Worm (Caenorhabditis elegans) whole organism, young adult: ENCODE results near the gene trmt-10C.2.

Experiments used
- B0035.1 ChIP-seq: sonication (generic microtip); optimal IDR thresholded peaks from 2 replicates; lab custom pipeline; 2016; ENCODE audit warnings: missing genetic modification characterization, mild to moderate bottlenecking, missing compliant biosample characterization, missing genotype, missing genetic modification reagents
- D2030.7 ChIP-seq: fragments of 200-800 bp; sonication (Bioruptor generic); IDR thresholded peaks from 2 replicates; pipeline ENCODE4 v1.3.6; 2022; ENCODE audit warnings: missing genetic modification reagents, missing genetic modification characterization, missing compliant biosample characterization
- F37B4.10 ChIP-seq: fragments of 200-800 bp; sonication (Bioruptor generic); IDR thresholded peaks from 2 replicates; pipeline ENCODE4 v1.3.6; 2022; ENCODE audit warnings: missing genetic modification characterization, missing compliant biosample characterization
- F55B11.4 ChIP-seq: sonication (generic microtip); optimal IDR thresholded peaks from 2 replicates; lab custom pipeline; 2016; ENCODE audit warnings: missing compliant biosample characterization, missing genetic modification characterization, borderline replicate concordance; ENCODE audit not compliant: insufficient read depth
- F57C9.4 ChIP-seq: sonication (generic microtip); optimal IDR thresholded peaks from 2 replicates; lab custom pipeline; 2017; ENCODE audit warnings: mild to moderate bottlenecking, missing genetic modification characterization, missing compliant biosample characterization
- Y56A3A.18 ChIP-seq: fragments of 200-800 bp; sonication (Bioruptor generic); IDR thresholded peaks from 2 replicates; pipeline ENCODE4 v1.3.6; 2022; ENCODE audit warnings: missing genetic modification reagents, missing genetic modification characterization, missing compliant biosample characterization
- Y95B8A.8 ChIP-seq: fragments of 200-800 bp; sonication (Bioruptor generic); IDR thresholded peaks from 2 replicates; pipeline ENCODE4 v1.3.6; 2022; ENCODE audit warnings: missing genetic modification reagents, missing genetic modification characterization, missing compliant biosample characterization
- attf-3 ChIP-seq: fragments of 200-800 bp; sonication (Bioruptor generic); conservative IDR thresholded peaks from 2 replicates; pipeline ENCODE4 v1.3.6; 2022; ENCODE audit warnings: missing genetic modification reagents, missing genetic modification characterization, missing compliant biosample characterization
- attf-5 ChIP-seq: fragments of 200-800 bp; sonication (Bioruptor generic); optimal IDR thresholded peaks from 2 replicates; lab custom pipeline; 2018; ENCODE audit warnings: mild to moderate bottlenecking, missing genetic modification characterization, missing compliant biosample characterization
- attf-6 ChIP-seq: fragments of 200-800 bp; sonication (Bioruptor generic); IDR thresholded peaks from 2 replicates; pipeline ENCODE4 v1.3.6; 2022; ENCODE audit warnings: missing genetic modification reagents, missing genetic modification characterization, missing compliant biosample characterization
- cebp-1 ChIP-seq, 2 experiments: fragments of 200-800 bp in 1 of 2; sonication (Bioruptor generic) in 1 of 2; sonication (generic microtip) in 1 of 2; IDR thresholded peaks in 1 of 2; optimal IDR thresholded peaks in 1 of 2; 2 replicates each; pipeline versions ENCODE4 v1.3.6 to Lab custom; 2017 to 2022; ENCODE audit warnings: missing compliant biosample characterization in 2 of 2, missing genetic modification characterization in 2 of 2, mild to moderate bottlenecking in 1 of 2, missing genetic modification reagents in 1 of 2, moderate library complexity in 1 of 2
- ceh-100 ChIP-seq: fragments of 200-800 bp; sonication (Bioruptor generic); IDR thresholded peaks from 2 replicates; pipeline ENCODE4 v1.3.6; 2022; ENCODE audit warnings: missing genetic modification reagents, missing genetic modification characterization, missing compliant biosample characterization
- ceh-27 ChIP-seq: fragments of 200-800 bp; sonication (Bioruptor generic); optimal IDR thresholded peaks from 2 replicates; lab custom pipeline; 2018; ENCODE audit warnings: mild to moderate bottlenecking, missing genetic modification characterization, moderate library complexity, missing compliant biosample characterization
- ceh-79 ChIP-seq: sonication (generic microtip); optimal IDR thresholded peaks from 2 replicates; lab custom pipeline; 2017; ENCODE audit warnings: mild to moderate bottlenecking, missing genetic modification characterization, missing compliant biosample characterization
- efl-1 ChIP-seq: fragments of 150-350 bp; optimal IDR thresholded peaks from 2 replicates; lab custom pipeline; 2014; ENCODE audit warnings: missing biosample characterization, missing genetic modification reagents, missing genetic modification characterization
- egl-18 ChIP-seq: fragments of 200-800 bp; sonication (Bioruptor generic); IDR thresholded peaks from 2 replicates; pipeline ENCODE4 v1.3.6; 2022; ENCODE audit warnings: missing genetic modification reagents, missing genetic modification characterization, missing compliant biosample characterization
- egl-44 ChIP-seq: fragments of 200-800 bp; sonication (Bioruptor generic); IDR thresholded peaks from 2 replicates; pipeline ENCODE4 v1.3.6; 2022; ENCODE audit warnings: missing genetic modification reagents, missing genetic modification characterization, missing compliant biosample characterization
- gei-17 ChIP-seq: fragments of 200-800 bp; sonication (Bioruptor generic); optimal IDR thresholded peaks from 2 replicates; lab custom pipeline; 2018; ENCODE audit warnings: mild to moderate bottlenecking, missing genetic modification characterization, missing compliant biosample characterization
- hlh-12 ChIP-seq: sonication (generic microtip); optimal IDR thresholded peaks from 2 replicates; lab custom pipeline; 2016; ENCODE audit warnings: missing genetic modification characterization, missing compliant biosample characterization
- hmg-1.2 ChIP-seq: fragments of 200-800 bp; sonication (Bioruptor generic); IDR thresholded peaks from 2 replicates; pipeline ENCODE4 v1.3.6; 2022; ENCODE audit warnings: missing genetic modification reagents, missing genetic modification characterization, missing compliant biosample characterization
- hsf-1 ChIP-seq: fragments of 200-800 bp; sonication (Bioruptor generic); IDR thresholded peaks from 2 replicates; pipeline ENCODE4 v1.3.6; 2022; ENCODE audit warnings: missing genetic modification reagents, missing genetic modification characterization, missing compliant biosample characterization
- lin-40 ChIP-seq: sonication (generic microtip); optimal IDR thresholded peaks from 2 replicates; lab custom pipeline; 2016; ENCODE audit warnings: missing genetic modification characterization, mild to moderate bottlenecking, missing compliant biosample characterization, missing genotype, missing genetic modification reagents
- lsl-1 ChIP-seq: fragments of 200-800 bp; sonication (Bioruptor generic); optimal IDR thresholded peaks from 2 replicates; lab custom pipeline; 2018; ENCODE audit warnings: mild to moderate bottlenecking, missing genetic modification characterization, moderate library complexity, missing compliant biosample characterization
- lsy-27 ChIP-seq: sonication (generic microtip); optimal IDR thresholded peaks from 2 replicates; lab custom pipeline; 2017; ENCODE audit warnings: missing genetic modification characterization, mild to moderate bottlenecking, missing compliant biosample characterization, antibody characterized with exemption, missing genotype, borderline replicate concordance; ENCODE audit not compliant: insufficient read depth
- mcd-1 ChIP-seq: fragments of 200-800 bp; sonication (Bioruptor generic); IDR thresholded peaks from 2 replicates; pipeline ENCODE4 v1.3.6; 2022; ENCODE audit warnings: missing genetic modification reagents, missing genetic modification characterization, missing compliant biosample characterization
- mxl-1 ChIP-seq: sonication (generic microtip); optimal IDR thresholded peaks from 2 replicates; lab custom pipeline; 2016; ENCODE audit warnings: missing genetic modification characterization, missing compliant biosample characterization
- nfya-2 ChIP-seq: fragments of 200-800 bp; sonication (Bioruptor generic); IDR thresholded peaks from 2 replicates; pipeline ENCODE4 v1.3.6; 2022; ENCODE audit warnings: missing genetic modification reagents, missing genetic modification characterization, missing compliant biosample characterization
- rcor-1 ChIP-seq: fragments of 200-800 bp; sonication (Bioruptor generic); IDR thresholded peaks from 2 replicates; pipeline ENCODE4 v1.3.6; 2022; ENCODE audit warnings: missing genetic modification reagents, missing genetic modification characterization, missing compliant biosample characterization
- repo-1 ChIP-seq: sonication (generic microtip); optimal IDR thresholded peaks from 2 replicates; lab custom pipeline; 2017; ENCODE audit warnings: mild to moderate bottlenecking, missing genetic modification characterization, missing compliant biosample characterization
- snpc-1.3 ChIP-seq: sonication (generic microtip); optimal IDR thresholded peaks from 2 replicates; lab custom pipeline; 2017; ENCODE audit warnings: missing genetic modification characterization, mild to moderate bottlenecking, missing compliant biosample characterization, antibody characterized with exemption, moderate library complexity, missing genotype, missing genetic modification reagents; ENCODE audit not compliant: insufficient read depth
- tbp1 ChIP-seq: fragments of 200-800 bp; sonication (Bioruptor generic); optimal IDR thresholded peaks from 2 replicates; lab custom pipeline; 2018; ENCODE audit warnings: mild to moderate bottlenecking, missing genetic modification characterization, missing compliant biosample characterization
- tlf-1 ChIP-seq: fragments of 200-800 bp; sonication (Bioruptor generic); optimal IDR thresholded peaks from 2 replicates; lab custom pipeline; 2018; ENCODE audit warnings: mild to moderate bottlenecking, missing genetic modification characterization, missing compliant biosample characterization
- zim-3 ChIP-seq: sonication (generic microtip); optimal IDR thresholded peaks from 2 replicates; lab custom pipeline; 2017; ENCODE audit warnings: mild to moderate bottlenecking, missing genetic modification characterization, moderate library complexity, missing compliant biosample characterization
- ztf-22 ChIP-seq: fragments of 200-800 bp; sonication (Bioruptor generic); optimal IDR thresholded peaks from 2 replicates; lab custom pipeline; 2018; ENCODE audit warnings: mild to moderate bottlenecking, missing genetic modification characterization, moderate library complexity, missing compliant biosample characterization
- ztf-28 ChIP-seq: fragments of 200-800 bp; sonication (Bioruptor generic); IDR thresholded peaks from 2 replicates; pipeline ENCODE4 v1.3.6; 2022; ENCODE audit warnings: missing genetic modification reagents, missing genetic modification characterization, missing compliant biosample characterization
- ztf-3 ChIP-seq: fragments of 200-800 bp; sonication (Bioruptor generic); optimal IDR thresholded peaks from 2 replicates; lab custom pipeline; 2018; ENCODE audit warnings: mild to moderate bottlenecking, missing genetic modification characterization, missing compliant biosample characterization

trmt-10C.2 gene

ce11 chrIII:6374947-6375415 is 28.9 kb downstream of the trmt-10C.2 start, which contains the start of the genes rps-13 and nfx-1 (continued):
- no peak for TF ChIP-seq lsy-27 (tag; lab: Kevin White, UChicago)
- no peak for TF ChIP-seq attf-6 (GFP tag; lab: Robert Waterston, UW)
- peak; percentile 14; the same call in 1 of the 2 replicates for TF ChIP-seq Y95B8A.8 (GFP tag; lab: Robert Waterston, UW)
- TF ChIP-seq nfya-2 (GFP tag; lab: Robert Waterston, UW) = no peak
- TF ChIP-seq ztf-22 = no peak
- TF ChIP-seq tlf-1 (GFP tag; lab: Kevin White, UChicago) = peak; percentile 16
- 0 out of 2 replicates have a peak, but pooled peaks have one; percentile 19 for TF ChIP-seq attf-3 (GFP tag; lab: Robert Waterston, UW)
- TF ChIP-seq hmg-1.2 (GFP tag; lab: Robert Waterston, UW) = peak; percentile 42; the same call in 1 of the 2 replicates
- TF ChIP-seq mxl-1 (tag; lab: Kevin White, UChicago) = no peak
- no peak for TF ChIP-seq ztf-28
- no peak for TF ChIP-seq ztf-3 (GFP tag; lab: Kevin White, UChicago)
- no peak for TF ChIP-seq ceh-79 (tag; lab: Kevin White, UChicago)
- no peak for TF ChIP-seq egl-44
- TF ChIP-seq zim-3 (tag; lab: Kevin White, UChicago) = no peak
- no peak for TF ChIP-seq gei-17 (GFP tag; lab: Kevin White, UChicago)

- TF ChIP-seq egl-44 (no peak), tbp1 (peak; percentile 15), F55B11.4 (no peak), hlh-12 (tag; lab: Kevin White, UChicago) (no peak), B0035.1 (tag; lab: Kevin White, UChicago) (no peak), ceh-27 (no peak), ceh-79 (tag; lab: Kevin White, UChicago) (no peak), F57C9.4 (tag; lab: Kevin White, UChicago) (no peak), ceh-100 (no peak), lin-40 (peak; percentile 4), cebp-1 (GFP tag; IDR thresholded peaks at IDR 0.05; lab: Robert Waterston, UW) (no peak), cebp-1 (tag; optimal IDR thresholded peaks at IDR 0.05; lab: Kevin White, UChicago) (peak; percentile 72), F37B4.10 (GFP tag; lab: Robert Waterston, UW) (no peak), attf-6 (GFP tag; lab: Robert Waterston, UW) (no peak), efl-1 (peak; percentile 39), Y95B8A.8 (GFP tag; lab: Robert Waterston, UW) (0 out of 2 replicates have a peak, but pooled peaks have one; percentile 19), rcor-1 (0 out of 2 replicates have a peak, but pooled peaks have one; percentile 17), snpc-1.3 (tag; lab: Kevin White, UChicago) (peak; percentile 13), egl-18 (GFP tag; lab: Robert Waterston, UW) (no peak), D2030.7 (GFP tag; lab: Robert Waterston, UW) (0 out of 2 replicates have a peak, but pooled peaks have one; percentile 19), repo-1 (tag; lab: Kevin White, UChicago) (peak; percentile 27), lsl-1 (GFP tag; lab: Kevin White, UChicago) (peak; percentile 25), hsf-1 (GFP tag; lab: Robert Waterston, UW) (no peak)
- TF ChIP-seq, all 124 proteins: peak for 10
Observed at ce11 chrIII:6379129-6379528, 33.0 kb downstream of the trmt-10C.2 start, which contains the start of gene C16A3.6. Gene C16A3.6, plus strand, starts transcription at chrIII:6379212.

- 0 out of 2 replicates have a peak, but pooled peaks have one; percentile 11 for TF ChIP-seq mcd-1 (GFP tag; lab: Robert Waterston, UW)
- TF ChIP-seq tlf-1 (GFP tag; lab: Kevin White, UChicago) = no peak
- TF ChIP-seq Y56A3A.18 (GFP tag; lab: Robert Waterston, UW) = no peak
- TF ChIP-seq attf-5 (GFP tag; lab: Kevin White, UChicago) = no peak
Observed at ce11 chrIII:6380472-6380871, 34.4 kb downstream of the trmt-10C.2 start, which contains the start of gene C16A3.5. Gene C16A3.5, plus strand, starts transcription at chrIII:6380772.
